Worm (Caenorhabditis elegans) whole organism, mixed stage, embryonic: Measurements from ENCODE around the gene C34C12.12.

Experiments
- ceh-83 ChIP-seq: fragments of 200-800 bp; sonication (Bioruptor generic); optimal IDR thresholded peaks from 2 replicates; lab custom pipeline; 2018; ENCODE audit warnings: mild to moderate bottlenecking, missing genetic modification characterization, missing compliant biosample characterization
- ces-1 ChIP-seq: fragments of 150-350 bp; optimal IDR thresholded peaks from 2 replicates; lab custom pipeline; 2014; ENCODE audit warnings: missing biosample characterization, missing genetic modification reagents, missing genetic modification characterization
- elt-1 ChIP-seq: sonication (generic microtip); optimal IDR thresholded peaks from 2 replicates; lab custom pipeline; 2017; ENCODE audit warnings: missing genetic modification characterization, mild to moderate bottlenecking, missing compliant biosample characterization, antibody characterized with exemption, moderate library complexity, borderline replicate concordance; ENCODE audit not compliant: insufficient read depth
- lin-32 ChIP-seq: fragments of 200-800 bp; sonication (Bioruptor generic); optimal IDR thresholded peaks from 2 replicates; lab custom pipeline; 2018; ENCODE audit warnings: mild to moderate bottlenecking, missing genetic modification characterization, missing compliant biosample characterization
- lsy-2 ChIP-seq: fragments of 150-350 bp; optimal IDR thresholded peaks from 2 replicates; lab custom pipeline; 2014; ENCODE audit warnings: missing biosample characterization, missing genetic modification characterization
- mep-1 ChIP-seq: fragments of 150-350 bp; optimal IDR thresholded peaks from 2 replicates; lab custom pipeline; 2017; ENCODE audit warnings: missing biosample characterization, missing genetic modification reagents, missing genetic modification characterization, inconsistent platforms
- nhr-28 ChIP-seq: fragments of 150-350 bp; optimal IDR thresholded peaks from 2 replicates; lab custom pipeline; 2014; ENCODE audit warnings: missing biosample characterization, missing genetic modification characterization
- pha-4 ChIP-seq: fragments of 150-350 bp; optimal IDR thresholded peaks from 2 replicates; lab custom pipeline; 2018; ENCODE audit warnings: missing biosample characterization, missing genetic modification reagents, missing genetic modification characterization
- snpc-4 ChIP-seq: fragments of 150-350 bp; optimal IDR thresholded peaks from 2 replicates; lab custom pipeline; 2014; ENCODE audit warnings: missing biosample characterization, missing genetic modification characterization
- tbx-8 ChIP-seq: fragments of 200-800 bp; sonication (Bioruptor generic); optimal IDR thresholded peaks from 2 replicates; lab custom pipeline; 2018; ENCODE audit warnings: mild to moderate bottlenecking, missing genetic modification characterization, moderate library complexity, missing compliant biosample characterization
- unc-39 ChIP-seq: fragments of 150-350 bp; optimal IDR thresholded peaks from 2 replicates; lab custom pipeline; 2014; ENCODE audit warnings: missing biosample characterization, missing genetic modification characterization
- unc-62 ChIP-seq: fragments of 150-350 bp; optimal IDR thresholded peaks from 2 replicates; lab custom pipeline; 2014; ENCODE audit warnings: missing biosample characterization, missing genetic modification reagents, missing genetic modification characterization
- ztf-11 ChIP-seq: fragments of 150-350 bp; optimal IDR thresholded peaks from 2 replicates; lab custom pipeline; 2014; ENCODE audit warnings: missing biosample characterization, missing genetic modification characterization

DNA sequence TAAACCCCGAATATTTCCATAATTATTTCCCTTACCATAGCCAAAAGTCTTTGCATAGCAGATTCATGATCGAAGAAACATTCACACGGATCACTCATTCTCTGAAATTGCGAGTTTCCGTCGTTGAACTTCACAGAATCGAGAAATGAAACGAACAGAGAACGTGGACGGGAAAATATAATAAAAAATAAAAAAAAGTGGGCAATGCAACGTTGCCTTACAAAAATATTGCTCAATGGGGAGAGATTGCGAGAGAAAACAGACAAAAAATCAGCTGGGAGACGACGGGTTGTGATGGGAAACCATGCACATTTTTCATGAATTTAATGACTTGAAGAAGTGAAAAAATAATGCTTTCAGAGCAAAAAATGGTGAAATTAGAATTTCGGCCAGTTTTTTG lies 16.7 kb downstream of the C34C12.12 start, which contains the start of gene smim-14:
- TF ChIP-seq ces-1 (GFP tag; lab: Kevin White, UChicago), result no peak
- no peak for TF ChIP-seq ztf-11 (tag; lab: Kevin White, UChicago)
- TF ChIP-seq snpc-4, result no peak
- TF ChIP-seq unc-39 (tag; lab: Kevin White, UChicago), result no peak
- no peak for TF ChIP-seq nhr-28 (tag; lab: Kevin White, UChicago)
- TF ChIP-seq tbx-8, result no peak
- no peak for TF ChIP-seq unc-62 (GFP tag; lab: Kevin White, UChicago)
- no peak for TF ChIP-seq ceh-83 (GFP tag; lab: Kevin White, UChicago)
- no peak for TF ChIP-seq lin-32 (GFP tag; lab: Kevin White, UChicago)
- no peak for TF ChIP-seq mep-1 (tag; lab: Kevin White, UChicago)
- TF ChIP-seq elt-1, result no peak
- no peak for TF ChIP-seq pha-4 (tag; lab: Kevin White, UChicago)
- TF ChIP-seq lsy-2 (tag; lab: Kevin White, UChicago), result no peak
